Worm (Caenorhabditis elegans) whole organism, L1 larva: ENCODE data around the gene pqn-80.
A peak's percentile ranks its signal among the peaks of the same experiment; 100 is the strongest.

Source experiments
- C04F5.9 ChIP-seq: sonication (generic microtip); optimal IDR thresholded peaks from 2 replicates; lab custom pipeline; 2016; ENCODE audit warnings: missing genetic modification characterization, missing compliant biosample characterization
- C16A3.4 ChIP-seq: fragments of 150-350 bp; optimal IDR thresholded peaks from 2 replicates; lab custom pipeline; 2014; ENCODE audit warnings: missing biosample characterization, missing genetic modification characterization
- C34B4.2 ChIP-seq: sonication (generic microtip); optimal IDR thresholded peaks from 2 replicates; lab custom pipeline; 2017; ENCODE audit warnings: mild to moderate bottlenecking, missing genetic modification characterization, missing compliant biosample characterization
- F16B12.6 ChIP-seq: fragments of 150-350 bp; optimal IDR thresholded peaks from 2 replicates; lab custom pipeline; 2014; ENCODE audit warnings: missing biosample characterization, missing genetic modification characterization
- Y116A8C.19 ChIP-seq: sonication (generic microtip); optimal IDR thresholded peaks from 2 replicates; lab custom pipeline; 2016; ENCODE audit warnings: missing compliant biosample characterization, missing genetic modification characterization, borderline replicate concordance
- aly-2 ChIP-seq: fragments of 150-350 bp; optimal IDR thresholded peaks from 2 replicates; lab custom pipeline; 2014; ENCODE audit warnings: missing biosample characterization, missing genetic modification characterization
- ama-1 ChIP-seq: fragments of 150-350 bp; optimal IDR thresholded peaks from 2 replicates; lab custom pipeline; 2014
- blmp-1 ChIP-seq: fragments of 150-350 bp; optimal IDR thresholded peaks from 2 replicates; lab custom pipeline; 2014; ENCODE audit warnings: missing biosample characterization, missing genetic modification characterization
- ceh-8 ChIP-seq: fragments of 200-800 bp; sonication (Bioruptor generic); optimal IDR thresholded peaks from 2 replicates; lab custom pipeline; 2018; ENCODE audit warnings: mild to moderate bottlenecking, missing genetic modification characterization, moderate library complexity, missing compliant biosample characterization
- ceh-82 ChIP-seq, 3 experiments: fragments of 150-350 bp in 1 of 3; sonication (generic microtip) in 2 of 3; optimal IDR thresholded peaks; 2 replicates each; lab custom pipeline; 2014 to 2017; ENCODE audit warnings: missing biosample characterization in 3 of 3, missing genetic modification characterization in 3 of 3
- ces-1 ChIP-seq: fragments of 150-350 bp; optimal IDR thresholded peaks from 2 replicates; lab custom pipeline; 2014; ENCODE audit warnings: missing biosample characterization, missing genetic modification reagents, missing genetic modification characterization
- dsc-1 ChIP-seq: sonication (generic microtip); optimal IDR thresholded peaks from 2 replicates; lab custom pipeline; 2016; ENCODE audit warnings: mild to moderate bottlenecking, missing genetic modification characterization, missing compliant biosample characterization
- egl-13 ChIP-seq: sonication (generic microtip); optimal IDR thresholded peaks from 2 replicates; lab custom pipeline; 2016; ENCODE audit warnings: missing genotype, missing genetic modification reagents, missing genetic modification characterization, missing compliant biosample characterization
- egl-27 ChIP-seq, 2 experiments: fragments of 150-350 bp in 1 of 2; sonication (generic microtip); optimal IDR thresholded peaks; 3 replicates each; lab custom pipeline; 2017 to 2018; ENCODE audit warnings: missing biosample characterization in 2 of 2, missing genetic modification characterization in 2 of 2, missing genetic modification reagents in 2 of 2
- elt-2 ChIP-seq: sonication (generic microtip); optimal IDR thresholded peaks from 2 replicates; lab custom pipeline; 2016; ENCODE audit warnings: missing genetic modification characterization, mild to moderate bottlenecking, inconsistent platforms, missing compliant biosample characterization, missing genetic modification reagents
- ets-5 ChIP-seq: fragments of 200-800 bp; sonication (Bioruptor generic); IDR thresholded peaks from 2 replicates; pipeline ENCODE4 v1.3.6; 2022; ENCODE audit warnings: missing genetic modification characterization, missing compliant biosample characterization
- fkh-4 ChIP-seq: sonication (generic microtip); optimal IDR thresholded peaks from 2 replicates; lab custom pipeline; 2016; ENCODE audit warnings: missing compliant biosample characterization, missing genetic modification characterization, borderline replicate concordance
- grh-1 ChIP-seq: fragments of 200-800 bp; sonication (Bioruptor generic); IDR thresholded peaks from 2 replicates; pipeline ENCODE4 v1.3.6; 2022; ENCODE audit warnings: missing genetic modification reagents, missing genetic modification characterization, missing compliant biosample characterization
- hlh-4 ChIP-seq: sonication (generic microtip); optimal IDR thresholded peaks from 2 replicates; lab custom pipeline; 2016; ENCODE audit warnings: mild to moderate bottlenecking, missing genetic modification characterization, missing compliant biosample characterization
- hpl-2 ChIP-seq: fragments of 150-350 bp; optimal IDR thresholded peaks from 2 replicates; lab custom pipeline; 2014; ENCODE audit warnings: missing biosample characterization, missing genetic modification reagents, missing genetic modification characterization
- isw-1 ChIP-seq: fragments of 200-800 bp; sonication (Bioruptor generic); IDR thresholded peaks from 2 replicates; pipeline ENCODE4 v1.3.6; 2022; ENCODE audit warnings: missing genetic modification characterization, missing compliant biosample characterization
- jun-1 ChIP-seq: fragments of 150-350 bp; optimal IDR thresholded peaks from 2 replicates; lab custom pipeline; 2014; ENCODE audit warnings: missing biosample characterization, missing genetic modification reagents, missing genetic modification characterization
- lin-13 ChIP-seq: fragments of 150-350 bp; optimal IDR thresholded peaks from 2 replicates; lab custom pipeline; 2014; ENCODE audit warnings: missing biosample characterization, missing genetic modification reagents, missing genetic modification characterization
- lin-14 ChIP-seq: fragments of 200-800 bp; sonication (Bioruptor generic); optimal IDR thresholded peaks from 2 replicates; lab custom pipeline; 2018; ENCODE audit warnings: mild to moderate bottlenecking, missing genetic modification characterization, moderate library complexity, missing compliant biosample characterization
- lin-39 ChIP-seq: fragments of 150-350 bp; optimal IDR thresholded peaks from 2 replicates; lab custom pipeline; 2014; ENCODE audit warnings: missing biosample characterization, missing genetic modification reagents, missing genetic modification characterization
- lir-3 ChIP-seq: sonication (generic microtip); optimal IDR thresholded peaks from 2 replicates; lab custom pipeline; 2016; ENCODE audit warnings: mild to moderate bottlenecking, missing genetic modification characterization, moderate library complexity, missing compliant biosample characterization; ENCODE audit not compliant: poor library complexity
- lsy-2 ChIP-seq, 2 experiments: fragments of 150-350 bp; optimal IDR thresholded peaks; 2 replicates each; lab custom pipeline; 2014; ENCODE audit warnings: missing biosample characterization in 2 of 2, missing genetic modification characterization in 2 of 2
- mdl-1 ChIP-seq, 2 experiments: fragments of 150-350 bp; optimal IDR thresholded peaks; 2 replicates each; lab custom pipeline; 2014 to 2017; ENCODE audit warnings: missing biosample characterization in 2 of 2, missing genetic modification characterization in 2 of 2, inconsistent platforms in 1 of 2
- mef-2 ChIP-seq: fragments of 150-350 bp; optimal IDR thresholded peaks from 2 replicates; lab custom pipeline; 2014; ENCODE audit warnings: missing biosample characterization, missing genetic modification characterization
- mep-1 ChIP-seq: fragments of 150-350 bp; optimal IDR thresholded peaks from 2 replicates; lab custom pipeline; 2014; ENCODE audit warnings: missing biosample characterization, missing genetic modification characterization
- nhr-11 ChIP-seq: fragments of 150-350 bp; optimal IDR thresholded peaks from 2 replicates; lab custom pipeline; 2014; ENCODE audit warnings: missing biosample characterization, missing genetic modification characterization
- nhr-12 ChIP-seq: sonication (generic microtip); optimal IDR thresholded peaks from 2 replicates; lab custom pipeline; 2017; ENCODE audit warnings: missing biosample characterization, missing genetic modification characterization
- nhr-19 ChIP-seq: fragments of 200-800 bp; sonication (Bioruptor generic); conservative IDR thresholded peaks from 2 replicates; pipeline ENCODE4 v1.3.6; 2022; ENCODE audit warnings: missing genetic modification characterization, missing compliant biosample characterization
- nhr-20 ChIP-seq: sonication (generic microtip); optimal IDR thresholded peaks from 2 replicates; lab custom pipeline; 2016; ENCODE audit warnings: mild to moderate bottlenecking, missing genetic modification characterization, missing compliant biosample characterization
- nhr-47 ChIP-seq: sonication (generic microtip); optimal IDR thresholded peaks from 2 replicates; lab custom pipeline; 2016; ENCODE audit warnings: mild to moderate bottlenecking, missing genetic modification characterization, moderate library complexity, missing compliant biosample characterization
- nhr-84 ChIP-seq: sonication (generic microtip); optimal IDR thresholded peaks from 2 replicates; lab custom pipeline; 2017; ENCODE audit warnings: missing biosample characterization, missing genetic modification characterization
- nhr-90 ChIP-seq: sonication (generic microtip); optimal IDR thresholded peaks from 2 replicates; lab custom pipeline; 2016; ENCODE audit warnings: mild to moderate bottlenecking, missing genetic modification characterization, missing compliant biosample characterization; ENCODE audit not compliant: poor library complexity
- pqm-1 ChIP-seq: sonication (generic microtip); optimal IDR thresholded peaks from 3 replicates; lab custom pipeline; 2017; ENCODE audit warnings: missing biosample characterization, missing genetic modification characterization
- rnt-1 ChIP-seq: sonication (generic microtip); optimal IDR thresholded peaks from 2 replicates; lab custom pipeline; 2016; ENCODE audit warnings: mild to moderate bottlenecking, missing genetic modification characterization, moderate library complexity, missing compliant biosample characterization
- skn-1 ChIP-seq: fragments of 150-350 bp; optimal IDR thresholded peaks from 2 replicates; lab custom pipeline; 2014; ENCODE audit warnings: missing biosample characterization, missing genetic modification characterization
- snpc-4 ChIP-seq: fragments of 150-350 bp; optimal IDR thresholded peaks from 2 replicates; lab custom pipeline; 2014; ENCODE audit warnings: missing biosample characterization, missing genetic modification characterization
- snu-23 ChIP-seq: sonication (generic microtip); optimal IDR thresholded peaks from 2 replicates; lab custom pipeline; 2016; ENCODE audit warnings: missing genetic modification characterization, missing compliant biosample characterization
- sup-37 ChIP-seq: fragments of 200-800 bp; sonication (Bioruptor generic); optimal IDR thresholded peaks from 2 replicates; lab custom pipeline; 2018; ENCODE audit warnings: mild to moderate bottlenecking, missing genetic modification characterization, missing compliant biosample characterization
- swsn-7 ChIP-seq: sonication (generic microtip); optimal IDR thresholded peaks from 2 replicates; lab custom pipeline; 2016; ENCODE audit warnings: missing genetic modification characterization, missing compliant biosample characterization
- tlp-1 ChIP-seq: fragments of 150-350 bp; optimal IDR thresholded peaks from 2 replicates; lab custom pipeline; 2014; ENCODE audit warnings: missing biosample characterization, missing genetic modification characterization
- unc-30 ChIP-seq: sonication (generic microtip); optimal IDR thresholded peaks from 2 replicates; lab custom pipeline; 2017; ENCODE audit warnings: missing biosample characterization, missing genetic modification characterization
- unc-62 ChIP-seq: fragments of 150-350 bp; optimal IDR thresholded peaks from 2 replicates; lab custom pipeline; 2014; ENCODE audit warnings: missing biosample characterization, missing genetic modification reagents, missing genetic modification characterization
- unc-86 ChIP-seq: sonication (generic microtip); optimal IDR thresholded peaks from 2 replicates; lab custom pipeline; 2016; ENCODE audit warnings: missing genetic modification characterization, missing compliant biosample characterization
- unc-98 ChIP-seq: fragments of 200-800 bp; sonication (Bioruptor generic); IDR thresholded peaks from 2 replicates; pipeline ENCODE4 v1.3.6; 2022; ENCODE audit warnings: missing genetic modification characterization, missing compliant biosample characterization
- vab-15 ChIP-seq: sonication (generic microtip); optimal IDR thresholded peaks from 2 replicates; lab custom pipeline; 2017; ENCODE audit warnings: missing genotype, mild to moderate bottlenecking, missing genetic modification characterization, missing compliant biosample characterization
- zag-1 ChIP-seq: fragments of 150-350 bp; optimal IDR thresholded peaks from 2 replicates; lab custom pipeline; 2014; ENCODE audit warnings: missing biosample characterization, missing genetic modification characterization
- ztf-11 ChIP-seq, 2 experiments: sonication (generic microtip); optimal IDR thresholded peaks; 2 replicates each; lab custom pipeline; 2016 to 2017; ENCODE audit warnings: missing genetic modification characterization in 2 of 2, missing biosample characterization in 1 of 2, missing compliant biosample characterization in 1 of 2
- ztf-4 ChIP-seq: fragments of 150-350 bp; optimal IDR thresholded peaks from 2 replicates; lab custom pipeline; 2014; ENCODE audit warnings: missing biosample characterization, missing genetic modification characterization

The pqn-80 gene

ce11 chrIII:12613138-12613915 is 13.0 kb upstream of the pqn-80 start:
- TF ChIP-seq nhr-19 (GFP tag; lab: Robert Waterston, UW) = no peak
- peak; percentile 16 for TF ChIP-seq ama-1 (lab: Kevin White, UChicago)
- no peak for TF ChIP-seq mdl-1 (tag; optimal IDR thresholded peaks at IDR 0.05; lab: Kevin White, UChicago)
- TF ChIP-seq sup-37 = no peak
- no peak for TF ChIP-seq nhr-12 (tag; lab: Kevin White, UChicago)
- TF ChIP-seq unc-62 (GFP tag; lab: Kevin White, UChicago) = no peak
- TF ChIP-seq vab-15 = no peak
- TF ChIP-seq ceh-82 (tag; optimal IDR thresholded peaks at IDR 0.05; lab: Kevin White, UChicago) = peak in 1 of 3 experiments; percentile 34
- no peak for TF ChIP-seq hpl-2 (GFP tag; lab: Kevin White, UChicago)
- no peak for TF ChIP-seq swsn-7
- no peak for TF ChIP-seq isw-1 (GFP tag; lab: Robert Waterston, UW)
- peak; percentile 13 for TF ChIP-seq egl-13
- TF ChIP-seq blmp-1 (tag; lab: Kevin White, UChicago) = no peak
- no peak for TF ChIP-seq dsc-1 (tag; lab: Kevin White, UChicago)
- TF ChIP-seq zag-1 (tag; lab: Kevin White, UChicago) = no peak
- TF ChIP-seq snu-23 = no peak
- TF ChIP-seq grh-1 (GFP tag; lab: Robert Waterston, UW) = no peak
- TF ChIP-seq ceh-8 (GFP tag; lab: Kevin White, UChicago) = no peak
- no peak for TF ChIP-seq jun-1 (tag; lab: Kevin White, UChicago)
- TF ChIP-seq F16B12.6 (tag; lab: Kevin White, UChicago) = no peak
- no peak for TF ChIP-seq C34B4.2 (tag; lab: Kevin White, UChicago)
- no peak for TF ChIP-seq ztf-4 (tag; lab: Kevin White, UChicago)
- no peak for TF ChIP-seq lin-13 (GFP tag; lab: Kevin White, UChicago)
- TF ChIP-seq lsy-2 (tag; optimal IDR thresholded peaks at IDR 0.05; lab: Kevin White, UChicago) = peak in 1 of 2 experiments; percentile 25
- TF ChIP-seq ztf-11 (tag; optimal IDR thresholded peaks at IDR 0.05; lab: Kevin White, UChicago) = peak in 1 of 2 experiments; percentile 40
- no peak for TF ChIP-seq tlp-1 (tag; lab: Kevin White, UChicago)
- TF ChIP-seq unc-86 = peak; percentile 85
- no peak for TF ChIP-seq Y116A8C.19 (tag; lab: Kevin White, UChicago)
- no peak for TF ChIP-seq hlh-4 (tag; lab: Kevin White, UChicago)
- no peak for TF ChIP-seq nhr-20 (tag; lab: Kevin White, UChicago)
- no peak for TF ChIP-seq lir-3 (tag; lab: Kevin White, UChicago)
- no peak for TF ChIP-seq lin-39 (tag; lab: Kevin White, UChicago)
- TF ChIP-seq ces-1 (GFP tag; lab: Kevin White, UChicago) = no peak
- no peak for TF ChIP-seq skn-1
- no peak for TF ChIP-seq nhr-84 (tag; lab: Kevin White, UChicago)
- peak; percentile 76 for TF ChIP-seq lin-14 (GFP tag; lab: Kevin White, UChicago)
- TF ChIP-seq ets-5 (GFP tag; lab: Robert Waterston, UW) = no peak
- no peak for TF ChIP-seq fkh-4
- no peak for TF ChIP-seq unc-30 (tag; lab: Kevin White, UChicago)
- TF ChIP-seq elt-2 (tag; lab: Kevin White, UChicago) = no peak
- no peak for TF ChIP-seq C04F5.9 (tag; lab: Kevin White, UChicago)
- no peak for TF ChIP-seq egl-27 (tag; optimal IDR thresholded peaks at IDR 0.05; lab: Kevin White, UChicago)
- TF ChIP-seq C16A3.4 (tag; lab: Kevin White, UChicago) = no peak
- TF ChIP-seq aly-2 (tag; lab: Kevin White, UChicago) = no peak
- peak; percentile 19 for TF ChIP-seq rnt-1 (tag; lab: Kevin White, UChicago)
- TF ChIP-seq nhr-47 (tag; lab: Kevin White, UChicago) = peak; percentile 11
- no peak for TF ChIP-seq pqm-1
- TF ChIP-seq mef-2 (tag; lab: Kevin White, UChicago) = peak; percentile 2
- no peak for TF ChIP-seq nhr-11 (tag; lab: Kevin White, UChicago)
- TF ChIP-seq nhr-90 (tag; lab: Kevin White, UChicago) = peak; percentile 4
- no peak for TF ChIP-seq mep-1 (tag; lab: Kevin White, UChicago)
- TF ChIP-seq unc-98 = no peak
- TF ChIP-seq snpc-4 = no peak
